Fruit fly (Drosophila melanogaster): ENCODE data around the gene Cox11.

Gene Cox11

DNA sequence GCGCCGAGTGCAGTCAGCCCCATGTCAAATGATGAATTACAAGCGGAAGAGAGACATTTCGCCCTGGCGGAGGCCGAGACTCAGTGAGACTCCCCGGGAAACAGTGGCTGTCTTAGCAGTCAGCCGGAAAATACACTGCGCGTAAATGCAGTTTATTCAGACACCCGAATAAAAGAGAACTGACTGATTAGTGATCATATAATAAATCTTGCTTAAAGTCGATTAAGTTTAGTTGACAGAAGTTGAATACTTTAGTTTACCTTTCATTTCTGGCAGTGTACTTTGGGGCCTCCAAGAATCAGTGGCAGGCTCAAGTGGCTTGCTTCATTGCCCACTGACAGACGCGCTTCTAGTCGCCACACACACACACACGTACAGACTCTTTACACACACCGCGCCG is 35.5 kb upstream of the Cox11 start (continued):
- TF ChIP-seq Ptx1 (GFP tag; IDR thresholded peaks at IDR 0.05) (no peak), Drgx (GFP tag; IDR thresholded peaks at IDR 0.05) (peak; percentile 65), TFAM (GFP tag; optimal IDR thresholded peaks at IDR 0.05) (no peak), CG9437 (GFP tag; optimal IDR thresholded peaks at IDR 0.05) (no peak), CG34224 (GFP tag; IDR thresholded peaks at IDR 0.05; ENCODE audit: partially characterized antibody) (no peak), p53 (GFP tag; optimal IDR thresholded peaks at IDR 0.05) (no peak), CG15601 (tag; optimal IDR thresholded peaks at IDR 0.05) (no peak), CG11456 (GFP tag; IDR thresholded peaks at IDR 0.05) (no peak), CG8089 (GFP tag; optimal IDR thresholded peaks at IDR 0.05) (no peak), kay (GFP tag; optimal IDR thresholded peaks at IDR 0.05) (no peak), bowl (GFP tag; IDR thresholded peaks at IDR 0.05) (no peak), B-H1 (GFP tag; IDR thresholded peaks at IDR 0.05) (no peak), CG8478 (optimal IDR thresholded peaks at IDR 0.05) (no peak), C15 (GFP tag; IDR thresholded peaks at IDR 0.05) (no peak), Pdp1 (GFP tag; optimal IDR thresholded peaks at IDR 0.05) (peak in 1 of 2 experiments; percentile 17), Rx (GFP tag; IDR thresholded peaks at IDR 0.05) (no peak), CG14441 (GFP tag; IDR thresholded peaks at IDR 0.05) (no peak), pho (GFP tag; optimal IDR thresholded peaks at IDR 0.05) (no peak), ac (GFP tag; optimal IDR thresholded peaks at IDR 0.05) (no peak), bigmax (GFP tag; optimal IDR thresholded peaks at IDR 0.05) (no peak), sqz (GFP tag; optimal IDR thresholded peaks at IDR 0.05) (no peak), hkb (optimal IDR thresholded peaks at IDR 0.05) (no peak), hkb (GFP tag; IDR thresholded peaks at IDR 0.05) (no peak), CG31441 (GFP tag; IDR thresholded peaks at IDR 0.05) (no peak), fd3F (GFP tag; optimal IDR thresholded peaks at IDR 0.05) (no peak), CG16813 (GFP tag; IDR thresholded peaks at IDR 0.05; ENCODE audit: partially characterized antibody) (no peak), Nf-YC (tag; optimal IDR thresholded peaks at IDR 0.05) (no peak), CG5180 (GFP tag; optimal IDR thresholded peaks at IDR 0.05) (no peak), lmd (GFP tag; IDR thresholded peaks at IDR 0.05) (no peak), stc (GFP tag; IDR thresholded peaks at IDR 0.05) (no peak), NfI (GFP tag; optimal IDR thresholded peaks at IDR 0.05) (no peak), pb (GFP tag; optimal IDR thresholded peaks at IDR 0.05) (no peak), psq (GFP tag; optimal IDR thresholded peaks at IDR 0.05) (no peak), pzg (GFP tag; optimal IDR thresholded peaks at IDR 0.05) (no peak), Doc2 (GFP tag; IDR thresholded peaks at IDR 0.05) (no peak), hbn (GFP tag; IDR thresholded peaks at IDR 0.05; ENCODE audit: partially characterized antibody) (no peak), CG14965 (GFP tag; optimal IDR thresholded peaks at IDR 0.05; ENCODE audit: borderline replicate concordance) (no peak), CG12236 (GFP tag; optimal IDR thresholded peaks at IDR 0.05) (no peak), ro (GFP tag; IDR thresholded peaks at IDR 0.05) (no peak), Mes4 (GFP tag; optimal IDR thresholded peaks at IDR 0.05) (no peak), Hey (tag; optimal IDR thresholded peaks at IDR 0.05) (no peak), emc (GFP tag; optimal IDR thresholded peaks at IDR 0.05) (no peak), stwl (tag; optimal IDR thresholded peaks at IDR 0.05) (no peak), CG7987 (GFP tag; optimal IDR thresholded peaks at IDR 0.05) (no peak), CG13287 (GFP tag; IDR thresholded peaks at IDR 0.05; ENCODE audit: partially characterized antibody) (no peak), Xrp1 (GFP tag; IDR thresholded peaks at IDR 0.05) (peak; percentile 57; the same call in 1 of the 2 replicates), CG10209 (GFP tag; optimal IDR thresholded peaks at IDR 0.05) (no peak), gem (tag; optimal IDR thresholded peaks at IDR 0.05) (peak; percentile 44), eyg (GFP tag; optimal IDR thresholded peaks at IDR 0.05) (no peak), nerfin-2 (GFP tag; IDR thresholded peaks at IDR 0.05; ENCODE audit: partially characterized antibody) (no peak), pum (GFP tag; optimal IDR thresholded peaks at IDR 0.05) (peak; percentile 34), CG17568 (GFP tag; optimal IDR thresholded peaks at IDR 0.05) (no peak), chn (GFP tag; optimal IDR thresholded peaks at IDR 0.05) (peak; percentile 27)

Data from whole organism, embryonic.